Worm (Caenorhabditis elegans): ENCODE results near the gene C37H5.14.

- TF ChIP-seq R02D3.7 (tag; optimal IDR thresholded peaks at IDR 0.05), result no peak
- TF ChIP-seq nhr-21 (tag; optimal IDR thresholded peaks at IDR 0.05), result no peak
- no peak for TF ChIP-seq blmp-1 (tag; optimal IDR thresholded peaks at IDR 0.05; ENCODE audit: insufficient read depth)
- no peak for TF ChIP-seq unc-62 (GFP tag; optimal IDR thresholded peaks at IDR 0.05)
- no peak for TF ChIP-seq dmd-4 (tag; optimal IDR thresholded peaks at IDR 0.05)
- TF ChIP-seq lin-39 (tag; optimal IDR thresholded peaks at IDR 0.05), result no peak
- no peak for TF ChIP-seq nhr-77 (tag; optimal IDR thresholded peaks at IDR 0.05)
- TF ChIP-seq unc-55 (GFP tag; optimal IDR thresholded peaks at IDR 0.05), result no peak
- TF ChIP-seq ama-1 (optimal IDR thresholded peaks at IDR 0.05), result no peak
- no peak for TF ChIP-seq lsy-2 (tag; optimal IDR thresholded peaks at IDR 0.05)
- no peak for TF ChIP-seq snpc-4 (tag; optimal IDR thresholded peaks at IDR 0.05)
- no peak for TF ChIP-seq egl-27 (tag; optimal IDR thresholded peaks at IDR 0.05)
- no peak for TF ChIP-seq lin-13 (GFP tag; optimal IDR thresholded peaks at IDR 0.05)
Measured at ce11 chrV:4865364-4865763, 31.2 kb upstream of the C37H5.14 start, which contains the start of gene srd-32.

Data from whole organism, L2 larva.